In the genomic region with DNA sequence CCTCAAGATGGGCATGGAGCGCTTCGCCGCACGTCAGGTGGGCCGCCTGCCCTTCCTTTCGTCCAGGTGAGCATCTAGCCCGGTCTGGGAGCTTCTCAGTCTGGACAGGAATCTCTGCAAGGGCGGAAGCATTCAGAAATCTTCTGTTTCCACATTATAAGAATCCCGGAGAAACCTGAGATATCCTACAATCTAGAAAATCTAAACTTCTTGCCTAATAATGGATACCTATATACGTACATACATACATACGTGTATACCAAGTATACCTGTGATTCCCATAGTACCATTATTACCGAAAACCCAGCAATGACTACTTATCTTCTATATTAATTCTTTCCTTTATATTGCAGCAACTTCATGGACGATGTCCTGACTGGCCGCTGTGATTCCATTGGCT, we compare ENCODE assay signal across 3 fruit fly cellular contexts.
TF ChIP-seq lines count a peak whose summit lies in the region.

No protein-coding gene starts in this region.

- TF ChIP-seq CTCF in whole organism, embryonic (GFP tag; optimal IDR thresholded peaks at IDR 0.05; lab: Kevin White, UChicago), result no peak

TF ChIP-seq in Kc167, 6 proteins besides CTCF, POLR2A, EP300 and RAD21:
- TF ChIP-seq ttk (optimal IDR thresholded peaks at IDR 0.05; lab: Kevin White, UChicago) (peak; percentile 98), Sin3A (optimal IDR thresholded peaks at IDR 0.05; lab: Kevin White, UChicago) (no peak), h (optimal IDR thresholded peaks at IDR 0.05; lab: Kevin White, UChicago) (no peak), insv (optimal IDR thresholded peaks at IDR 0.05; lab: Kevin White, UChicago) (no peak)
TF ChIP-seq in Kc167: peak in this region for 1.

TF ChIP-seq in whole organism, embryonic, 481 proteins besides CTCF, POLR2A, EP300 and RAD21:
- no peak for TF ChIP-seq CG18476 (GFP tag; optimal IDR thresholded peaks at IDR 0.05; lab: Kevin White, UChicago)
- TF ChIP-seq CG3726 (GFP tag; IDR thresholded peaks at IDR 0.05; lab: Robert Waterston, UW), result no peak
- peak; percentile 28 for TF ChIP-seq sens (GFP tag; lab: Kevin White, UChicago)
- no peak for TF ChIP-seq Gug (GFP tag; IDR thresholded peaks at IDR 0.05; lab: Robert Waterston, UW)
- no peak for TF ChIP-seq croc (GFP tag; conservative IDR thresholded peaks at IDR 0.05; lab: Robert Waterston, UW)
- TF ChIP-seq tap (tag; optimal IDR thresholded peaks at IDR 0.05; lab: Kevin White, UChicago), result no peak
TF ChIP-seq in whole organism, embryonic: peak in this region for 1.

TF ChIP-seq in whole organism, pupa, 21 proteins besides CTCF, POLR2A, EP300 and RAD21:
- TF ChIP-seq Ets98B (GFP tag; IDR thresholded peaks at IDR 0.05; lab: Robert Waterston, UW) (no peak), rn (GFP tag; IDR thresholded peaks at IDR 0.05; lab: Robert Waterston, UW) (0 out of 2 replicates have a peak, but pooled peaks have one; percentile 9), CG13204 (GFP tag; optimal IDR thresholded peaks at IDR 0.05; lab: Kevin White, UChicago) (no peak), CG8159 (tag; optimal IDR thresholded peaks at IDR 0.05; lab: Kevin White, UChicago) (no peak)
